Worm (Caenorhabditis elegans): ENCODE data around the gene hadb-1.

DNA sequence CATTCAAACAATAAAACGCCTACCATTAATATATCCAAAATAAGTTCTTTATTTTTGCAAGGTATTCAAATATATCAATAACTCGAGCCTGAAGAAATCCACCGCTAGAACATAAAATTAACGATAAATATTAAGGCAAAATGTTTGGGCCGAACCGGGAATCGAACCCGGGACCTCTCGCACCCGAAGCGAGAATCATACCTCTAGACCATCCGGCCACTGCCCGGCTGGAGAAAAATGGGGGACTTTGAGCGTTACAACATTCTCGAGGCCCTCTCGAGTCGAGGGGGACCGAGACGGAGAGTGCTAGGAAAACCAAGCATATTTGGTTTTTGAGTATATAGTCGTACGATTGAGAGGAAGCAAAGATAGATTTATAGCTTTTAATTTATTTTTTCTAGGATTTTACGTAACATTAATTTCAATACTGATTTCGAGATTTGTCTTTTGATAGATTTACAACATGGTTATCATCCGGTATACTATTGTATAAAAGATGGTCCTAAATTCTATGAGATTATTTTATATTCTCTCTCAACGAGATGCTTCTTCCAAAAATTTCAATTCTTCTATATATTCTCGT lies 38.0 kb downstream of the hadb-1 start, which contains the start of gene flp-23:
- no peak for TF ChIP-seq W03F9.2 (tag; optimal IDR thresholded peaks at IDR 0.05)
- no peak for TF ChIP-seq dao-5 (tag; optimal IDR thresholded peaks at IDR 0.05)

Measured in whole organism, L4/young adult.